Worm (Caenorhabditis elegans): Measurements from ENCODE around the gene Y61A9LA.4.
A peak's percentile ranks its signal among the peaks of the same experiment; 100 is the strongest.
"Not testable (repeated sequence)": the region's sequence is repeated elsewhere in the genome, so short reads cannot be mapped to it uniquely, and the experiment has no call there.

Gene Y61A9LA.4

DNA sequence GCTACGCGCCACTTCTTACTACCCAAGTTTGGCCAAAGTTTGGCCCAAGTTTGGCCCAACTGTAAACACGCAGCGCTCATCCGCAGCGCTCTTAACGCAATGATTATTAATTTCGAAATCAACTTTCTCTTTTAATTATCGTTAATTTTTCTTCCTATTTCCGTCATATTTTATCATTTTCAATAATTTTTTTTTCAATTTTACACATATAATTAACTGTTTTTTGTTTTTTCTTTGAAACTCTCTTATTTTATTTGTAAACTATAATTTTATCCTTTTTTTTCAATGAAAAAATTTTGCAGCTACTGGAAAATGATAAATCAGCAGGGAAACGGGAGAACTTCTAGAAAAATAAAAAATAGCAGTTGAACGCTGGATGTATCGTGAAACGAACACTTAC is at the start of gene Y61A9LA.4:
Y61A9LA.4 (plus strand) TSS at position 301 of the 400 bp plus-strand sequence.
- TF ChIP-seq fkh-10 (GFP tag; optimal IDR thresholded peaks at IDR 0.05); nhr-76 (tag; optimal IDR thresholded peaks at IDR 0.05); zag-1 (tag; optimal IDR thresholded peaks at IDR 0.05): not testable (repeated sequence)

DNA sequence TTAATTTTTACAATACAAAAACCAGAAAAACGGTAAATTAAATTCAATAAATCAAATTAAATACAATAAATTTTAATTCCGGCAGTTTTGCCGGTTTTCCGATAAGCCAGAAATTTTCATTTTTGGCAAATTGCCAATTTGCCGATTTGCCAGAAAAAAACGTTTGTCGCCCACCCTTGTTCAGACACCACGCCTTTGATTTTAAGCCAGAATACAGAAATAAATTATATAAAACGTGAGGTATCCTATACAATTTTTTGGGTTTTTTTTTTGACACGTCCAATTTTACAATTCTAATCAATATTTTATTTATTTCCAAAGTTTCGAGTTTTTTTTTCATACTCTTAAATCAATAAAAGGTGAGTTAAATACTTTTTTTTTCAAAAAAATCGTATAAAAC is 47.8 kb upstream of the Y61A9LA.4 start, which contains the start of gene T28F12.1:
T28F12.1 (plus strand) TSS at position 301 of the 400 bp plus-strand sequence.
- no peak for TF ChIP-seq unc-39 (tag; optimal IDR thresholded peaks at IDR 0.05)
- no peak for TF ChIP-seq nhr-11 (tag; optimal IDR thresholded peaks at IDR 0.05)
- TF ChIP-seq skn-1 (tag; optimal IDR thresholded peaks at IDR 0.05), result no peak
- no peak for TF ChIP-seq sea-2 (GFP tag; optimal IDR thresholded peaks at IDR 0.05)
- TF ChIP-seq lin-15B (tag; optimal IDR thresholded peaks at IDR 0.05), result no peak
- TF ChIP-seq nhr-23 (tag; optimal IDR thresholded peaks at IDR 0.05), result no peak
- TF ChIP-seq jun-1 (tag; optimal IDR thresholded peaks at IDR 0.05), result no peak
- no peak for TF ChIP-seq lin-39 (tag; optimal IDR thresholded peaks at IDR 0.05)
- no peak for TF ChIP-seq mml-1 (tag; optimal IDR thresholded peaks at IDR 0.05)
- no peak for TF ChIP-seq zag-1 (tag; optimal IDR thresholded peaks at IDR 0.05)
- no peak for TF ChIP-seq ceh-16 (tag; optimal IDR thresholded peaks at IDR 0.05)
- TF ChIP-seq nhr-25 (tag; optimal IDR thresholded peaks at IDR 0.05), result no peak
- no peak for TF ChIP-seq ceh-9 (tag; optimal IDR thresholded peaks at IDR 0.05)

DNA sequence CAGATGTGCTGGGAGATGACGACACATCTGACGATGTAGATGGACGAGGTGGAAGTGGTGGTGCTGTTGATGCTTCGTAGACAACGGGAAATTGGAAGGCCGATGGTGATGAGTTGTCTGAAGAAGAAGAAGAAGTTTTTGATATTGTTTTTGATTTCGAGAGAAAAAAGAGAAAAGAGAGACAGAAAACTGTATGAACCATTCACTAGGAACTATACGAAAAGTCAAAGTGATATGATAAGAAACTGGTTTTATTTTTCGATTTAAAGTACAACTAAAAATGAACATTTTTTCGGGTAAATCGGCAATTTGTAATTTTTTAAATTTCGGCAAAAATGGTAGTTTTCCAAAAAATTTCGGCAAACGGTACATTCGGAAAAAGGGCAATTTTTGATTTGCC is 41.9 kb upstream of the Y61A9LA.4 start:
- TF ChIP-seq sea-2 (GFP tag; optimal IDR thresholded peaks at IDR 0.05) (no peak), nhr-11 (tag; optimal IDR thresholded peaks at IDR 0.05) (no peak), skn-1 (tag; optimal IDR thresholded peaks at IDR 0.05) (no peak), pqm-1 (tag; optimal IDR thresholded peaks at IDR 0.05) (no peak), ztf-4 (tag; optimal IDR thresholded peaks at IDR 0.05) (no peak), ama-1 (optimal IDR thresholded peaks at IDR 0.05) (no peak), lsy-12 (tag; optimal IDR thresholded peaks at IDR 0.05) (no peak), daf-12 (tag; optimal IDR thresholded peaks at IDR 0.05) (no peak), elt-1 (tag; optimal IDR thresholded peaks at IDR 0.05) (no peak), unc-39 (tag; optimal IDR thresholded peaks at IDR 0.05) (no peak), ceh-28 (tag; optimal IDR thresholded peaks at IDR 0.05) (no peak), nhr-43 (tag; optimal IDR thresholded peaks at IDR 0.05; ENCODE audit: poor library complexity, severe bottlenecking) (no peak), ceh-82 (tag; optimal IDR thresholded peaks at IDR 0.05) (no peak), nhr-23 (tag; optimal IDR thresholded peaks at IDR 0.05) (no peak), unc-62 (GFP tag; optimal IDR thresholded peaks at IDR 0.05) (no peak), eor-1 (tag; optimal IDR thresholded peaks at IDR 0.05) (no peak), tbx-2 (tag; optimal IDR thresholded peaks at IDR 0.05) (no peak)

DNA sequence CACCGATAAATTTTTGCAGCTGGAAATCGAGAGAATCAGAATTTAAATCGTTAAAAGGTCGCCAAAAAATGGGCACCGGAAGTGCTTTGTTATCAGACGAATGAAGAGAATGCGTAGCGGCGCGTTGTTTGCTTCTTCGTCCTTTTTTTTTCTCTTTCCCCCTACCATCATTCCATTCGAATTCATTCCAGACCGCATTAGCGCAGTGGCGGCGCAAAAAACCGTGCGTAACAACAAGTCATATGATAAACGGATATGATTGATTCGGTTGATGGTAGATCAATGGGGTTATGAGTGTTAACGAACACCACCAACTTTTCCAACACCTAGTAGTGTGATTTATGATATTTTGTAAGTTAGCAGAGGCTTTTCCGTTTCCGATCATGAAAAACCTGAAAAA is 37.2 kb upstream of the Y61A9LA.4 start:
- TF ChIP-seq pha-4 (tag; optimal IDR thresholded peaks at IDR 0.05) (no peak), fos-1 (tag; optimal IDR thresholded peaks at IDR 0.05) (no peak), snpc-4 (tag; optimal IDR thresholded peaks at IDR 0.05) (no peak), nhr-23 (tag; optimal IDR thresholded peaks at IDR 0.05) (peak; percentile 53), mdl-1 (tag; optimal IDR thresholded peaks at IDR 0.05) (no peak), fkh-2 (tag; optimal IDR thresholded peaks at IDR 0.05) (no peak), daf-12 (tag; optimal IDR thresholded peaks at IDR 0.05) (no peak)

DNA sequence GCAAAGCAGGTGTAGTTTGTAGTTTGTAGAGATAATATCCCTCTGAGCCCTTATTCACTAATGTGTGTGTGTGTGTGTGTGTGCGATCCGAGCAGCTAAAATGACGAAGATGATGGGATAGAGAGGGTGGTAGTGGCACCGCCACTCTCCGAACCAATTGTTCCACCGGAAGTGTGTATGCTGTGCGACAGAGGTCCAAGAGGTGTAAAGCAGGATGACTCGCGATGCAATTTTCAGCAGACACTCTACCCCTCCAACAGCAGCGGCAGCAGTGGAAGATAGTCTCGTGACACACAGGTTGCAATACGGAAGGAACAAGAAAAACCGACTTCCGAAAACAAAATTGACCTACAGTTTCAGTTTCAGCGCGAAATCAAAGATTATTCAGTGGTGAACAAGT is 36.7 kb upstream of the Y61A9LA.4 start:
- no peak for TF ChIP-seq nhr-12 (tag; optimal IDR thresholded peaks at IDR 0.05)
- no peak for TF ChIP-seq eor-1 (tag; optimal IDR thresholded peaks at IDR 0.05)
- TF ChIP-seq snpc-4 (tag; optimal IDR thresholded peaks at IDR 0.05), result no peak
- TF ChIP-seq egl-27 (tag; optimal IDR thresholded peaks at IDR 0.05), result no peak
- TF ChIP-seq ceh-28 (tag; optimal IDR thresholded peaks at IDR 0.05), result no peak
- TF ChIP-seq ama-1 (optimal IDR thresholded peaks at IDR 0.05), result no peak
- no peak for TF ChIP-seq nhr-23 (tag; optimal IDR thresholded peaks at IDR 0.05)

DNA sequence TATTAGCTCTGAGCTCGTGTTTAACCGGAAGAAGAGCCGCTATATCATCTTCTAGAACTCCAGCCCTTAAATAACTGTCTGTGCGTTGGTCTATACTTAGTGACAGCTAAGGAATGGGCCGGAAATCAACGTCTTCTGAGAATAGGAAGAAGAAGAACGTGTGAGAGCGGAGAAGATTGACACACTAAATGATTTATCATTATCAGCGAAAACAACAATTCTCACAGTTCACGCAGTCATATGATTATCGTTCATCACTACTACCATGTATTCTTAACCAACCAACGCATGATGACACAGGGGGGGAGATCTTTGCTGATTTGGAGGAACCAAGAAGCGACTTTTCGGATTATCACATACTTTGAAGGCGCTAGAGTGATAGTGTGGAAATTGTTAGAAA is 36.2 kb upstream of the Y61A9LA.4 start:
- peak; percentile 68 for TF ChIP-seq nhr-23 (tag; optimal IDR thresholded peaks at IDR 0.05)
- no peak for TF ChIP-seq ceh-9 (tag; optimal IDR thresholded peaks at IDR 0.05)
- TF ChIP-seq egl-27 (tag; optimal IDR thresholded peaks at IDR 0.05), result no peak
- TF ChIP-seq fkh-2 (tag; optimal IDR thresholded peaks at IDR 0.05), result no peak
- TF ChIP-seq nhr-43 (tag; optimal IDR thresholded peaks at IDR 0.05; ENCODE audit: poor library complexity, severe bottlenecking), result no peak

Measured in whole organism, L3 larva.